Fruit fly (Drosophila melanogaster) whole organism, prepupa: Measurements from ENCODE around the gene CG14974.

Experiments used
- Blimp-1 ChIP-seq: fragments of 200-800 bp; sonication (Bioruptor generic); optimal IDR thresholded peaks from 3 replicates; lab custom pipeline; 2017; ENCODE audit warnings: missing biosample characterization, missing genetic modification characterization, mild to moderate bottlenecking, moderate library complexity, missing genetic modification reagents
- CG10631 ChIP-seq: fragments of 200-800 bp; sonication (Bioruptor generic); optimal IDR thresholded peaks from 2 replicates; lab custom pipeline; 2016; ENCODE audit warnings: missing biosample characterization, missing genetic modification characterization
- CG11294 ChIP-seq: fragments of 200-800 bp; sonication (Bioruptor generic); IDR thresholded peaks from 2 replicates; pipeline ENCODE4 v1.3.6; 2022; ENCODE audit warnings: missing biosample characterization, missing genetic modification characterization
- CG11902 ChIP-seq: fragments of 200-800 bp; sonication (Bioruptor generic); optimal IDR thresholded peaks from 3 replicates; lab custom pipeline; 2016; ENCODE audit warnings: missing biosample characterization, missing genetic modification characterization
- CG15336 ChIP-seq: fragments of 200-800 bp; sonication (Bioruptor generic); IDR thresholded peaks from 2 replicates; pipeline ENCODE4 v1.3.6; 2022; ENCODE audit warnings: missing biosample characterization, missing genetic modification characterization
- CG16779 ChIP-seq: fragments of 200-800 bp; sonication (Bioruptor generic); optimal IDR thresholded peaks from 3 replicates; lab custom pipeline; 2017; ENCODE audit warnings: missing biosample characterization, mild to moderate bottlenecking, missing genetic modification characterization
- CG3032 ChIP-seq: fragments of 200-800 bp; optimal IDR thresholded peaks from 2 replicates; lab custom pipeline; 2019; ENCODE audit warnings: missing biosample characterization, mild to moderate bottlenecking, missing genetic modification characterization, moderate library complexity
- CG34406 ChIP-seq: fragments of 200-800 bp; sonication (Bioruptor generic); optimal IDR thresholded peaks from 3 replicates; lab custom pipeline; 2016; ENCODE audit warnings: missing biosample characterization, missing genetic modification characterization
- CG3919 ChIP-seq: fragments of 200-800 bp; sonication (Bioruptor generic); optimal IDR thresholded peaks from 3 replicates; lab custom pipeline; 2016; ENCODE audit warnings: missing biosample characterization, missing genetic modification characterization
- CG4318 ChIP-seq: fragments of 200-800 bp; sonication (Bioruptor generic); optimal IDR thresholded peaks from 3 replicates; lab custom pipeline; 2017; ENCODE audit warnings: missing biosample characterization, mild to moderate bottlenecking, missing genetic modification characterization
- CG6163 ChIP-seq: fragments of 200-800 bp; sonication (Bioruptor generic); IDR thresholded peaks from 3 replicates; pipeline ENCODE4 v1.3.6; 2022; ENCODE audit warnings: missing biosample characterization, missing genetic modification characterization
- CG6276 ChIP-seq: fragments of 200-800 bp; sonication (Bioruptor generic); optimal IDR thresholded peaks from 2 replicates; lab custom pipeline; 2017; ENCODE audit warnings: missing biosample characterization, mild to moderate bottlenecking, missing genetic modification characterization
- CG6854 ChIP-seq: fragments of 200-800 bp; sonication (Bioruptor generic); optimal IDR thresholded peaks from 2 replicates; lab custom pipeline; 2017; ENCODE audit warnings: missing biosample characterization, mild to moderate bottlenecking, missing genetic modification characterization
- CG7368 ChIP-seq: fragments of 200-800 bp; sonication (Bioruptor generic); optimal IDR thresholded peaks from 3 replicates; lab custom pipeline; 2016; ENCODE audit warnings: missing biosample characterization, missing genetic modification characterization
- CG8319 ChIP-seq: fragments of 200-800 bp; sonication (Bioruptor generic); optimal IDR thresholded peaks from 3 replicates; lab custom pipeline; 2016; ENCODE audit warnings: missing biosample characterization, missing genetic modification characterization
- CG8632 ChIP-seq: fragments of 200-800 bp; sonication (Bioruptor generic); optimal IDR thresholded peaks from 3 replicates; lab custom pipeline; 2016; ENCODE audit warnings: missing biosample characterization, missing genetic modification characterization
- CG9139 ChIP-seq: fragments of 200-800 bp; sonication (Bioruptor generic); optimal IDR thresholded peaks from 3 replicates; lab custom pipeline; 2017; ENCODE audit warnings: missing biosample characterization, mild to moderate bottlenecking, missing genetic modification characterization
- Eip75B ChIP-seq: fragments of 200-800 bp; sonication (Bioruptor generic); optimal IDR thresholded peaks from 3 replicates; lab custom pipeline; 2016; ENCODE audit warnings: missing biosample characterization, missing genetic modification characterization
- Eip78C ChIP-seq: fragments of 200-800 bp; sonication (Bioruptor generic); peaks from one replicate; lab custom pipeline; 2016; ENCODE audit warnings: missing biosample characterization, missing genetic modification characterization
- Eip93F ChIP-seq: fragments of 200-800 bp; sonication (Bioruptor generic); optimal IDR thresholded peaks from 2 replicates; lab custom pipeline; 2016; ENCODE audit warnings: missing biosample characterization, mild to moderate bottlenecking, missing genetic modification characterization
- Ets21C ChIP-seq: fragments of 200-800 bp; sonication (Bioruptor generic); optimal IDR thresholded peaks from 3 replicates; lab custom pipeline; 2016; ENCODE audit warnings: missing biosample characterization, missing genetic modification characterization
- Ets96B ChIP-seq: fragments of 200-800 bp; optimal IDR thresholded peaks from 2 replicates; lab custom pipeline; 2019; ENCODE audit warnings: missing biosample characterization, mild to moderate bottlenecking, missing genetic modification characterization, moderate library complexity
- Hr38 ChIP-seq: sonication (Bioruptor generic); optimal IDR thresholded peaks from 2 replicates; lab custom pipeline; 2016; ENCODE audit warnings: missing biosample characterization, missing genetic modification characterization
- Hr4 ChIP-seq: fragments of 200-800 bp; sonication (Bioruptor generic); optimal IDR thresholded peaks from 3 replicates; lab custom pipeline; 2016; ENCODE audit warnings: missing biosample characterization, missing genetic modification characterization
- Met ChIP-seq: fragments of 200-800 bp; sonication (Bioruptor generic); optimal IDR thresholded peaks from 3 replicates; lab custom pipeline; 2016; ENCODE audit warnings: missing biosample characterization, missing genetic modification characterization
- OdsH ChIP-seq: fragments of 200-800 bp; sonication (Bioruptor generic); optimal IDR thresholded peaks from 3 replicates; lab custom pipeline; 2016; ENCODE audit warnings: missing biosample characterization, missing genetic modification characterization
- Smox ChIP-seq: fragments of 200-800 bp; sonication (Bioruptor generic); optimal IDR thresholded peaks from 3 replicates; lab custom pipeline; 2016; ENCODE audit warnings: missing biosample characterization, missing genetic modification characterization
- Sox102F ChIP-seq: fragments of 200-800 bp; sonication (Bioruptor generic); optimal IDR thresholded peaks from 2 replicates; lab custom pipeline; 2016; ENCODE audit warnings: missing biosample characterization, mild to moderate bottlenecking, missing genetic modification characterization
- Sox15 ChIP-seq: fragments of 200-800 bp; sonication (Bioruptor generic); optimal IDR thresholded peaks from 3 replicates; lab custom pipeline; 2016; ENCODE audit warnings: missing biosample characterization, missing genetic modification characterization
- achi ChIP-seq: fragments of 200-800 bp; sonication (Bioruptor generic); optimal IDR thresholded peaks from 3 replicates; lab custom pipeline; 2016; ENCODE audit warnings: missing biosample characterization, missing genetic modification characterization
- acj6 ChIP-seq: fragments of 200-800 bp; sonication (Bioruptor generic); optimal IDR thresholded peaks from 3 replicates; lab custom pipeline; 2016; ENCODE audit warnings: missing biosample characterization, missing genetic modification characterization
- cyc ChIP-seq: fragments of 200-800 bp; sonication (Bioruptor generic); optimal IDR thresholded peaks from 3 replicates; lab custom pipeline; 2016; ENCODE audit warnings: missing biosample characterization, missing genetic modification characterization
- dac ChIP-seq: fragments of 200-800 bp; sonication (Bioruptor generic); optimal IDR thresholded peaks from 2 replicates; lab custom pipeline; 2017; ENCODE audit warnings: missing biosample characterization, mild to moderate bottlenecking, missing genetic modification characterization
- dsx ChIP-seq: fragments of 200-800 bp; optimal IDR thresholded peaks from 3 replicates; lab custom pipeline; 2019; ENCODE audit warnings: missing biosample characterization, mild to moderate bottlenecking, missing genetic modification characterization, moderate library complexity; ENCODE audit not compliant: poor library complexity, severe bottlenecking
- eg ChIP-seq: fragments of 200-800 bp; sonication (Bioruptor generic); IDR thresholded peaks from 3 replicates; pipeline ENCODE4 v1.3.6; 2022; ENCODE audit warnings: missing biosample characterization, missing genetic modification characterization
- esn ChIP-seq: fragments of 200-800 bp; sonication (Bioruptor generic); optimal IDR thresholded peaks from 2 replicates; lab custom pipeline; 2016; ENCODE audit warnings: missing biosample characterization, mild to moderate bottlenecking, missing genetic modification characterization, moderate library complexity
- fd85E ChIP-seq: fragments of 200-800 bp; sonication (Bioruptor generic); optimal IDR thresholded peaks from 3 replicates; lab custom pipeline; 2016; ENCODE audit warnings: missing biosample characterization, missing genetic modification characterization
- fkh ChIP-seq: fragments of 200-800 bp; sonication (Bioruptor generic); optimal IDR thresholded peaks from 3 replicates; lab custom pipeline; 2017; ENCODE audit warnings: missing biosample characterization, mild to moderate bottlenecking, missing genetic modification characterization, moderate library complexity
- lz ChIP-seq: fragments of 200-800 bp; sonication (Bioruptor generic); optimal IDR thresholded peaks from 3 replicates; lab custom pipeline; 2016; ENCODE audit warnings: missing biosample characterization, missing genetic modification characterization
- pdm3 ChIP-seq: fragments of 200-800 bp; sonication (Bioruptor generic); optimal IDR thresholded peaks from 3 replicates; lab custom pipeline; 2016; ENCODE audit warnings: missing biosample characterization, missing genetic modification characterization
- salr ChIP-seq, 2 experiments: fragments of 200-800 bp; sonication (Bioruptor generic); optimal IDR thresholded peaks; 3 replicates each; lab custom pipeline; 2016 to 2018; ENCODE audit warnings: missing biosample characterization in 2 of 2, missing genetic modification characterization in 2 of 2, mild to moderate bottlenecking in 1 of 2
- spab ChIP-seq: fragments of 200-800 bp; sonication (Bioruptor generic); optimal IDR thresholded peaks from 2 replicates; lab custom pipeline; 2017; ENCODE audit warnings: missing biosample characterization, mild to moderate bottlenecking, missing genetic modification characterization, missing genetic modification reagents
- ss ChIP-seq, 2 experiments: fragments of 200-800 bp; sonication (Bioruptor generic); optimal IDR thresholded peaks; 2 replicates in 1 of 2; 3 replicates in 1 of 2; lab custom pipeline; 2017 to 2018; ENCODE audit warnings: mild to moderate bottlenecking in 2 of 2, missing biosample characterization in 2 of 2, missing genetic modification characterization in 2 of 2, moderate library complexity in 1 of 2
- svp ChIP-seq: fragments of 200-800 bp; sonication (Bioruptor generic); peaks from one replicate; lab custom pipeline; 2016; ENCODE audit warnings: missing biosample characterization, missing genetic modification characterization
- topi ChIP-seq: fragments of 200-800 bp; sonication (Bioruptor generic); optimal IDR thresholded peaks from 3 replicates; lab custom pipeline; 2016; ENCODE audit warnings: missing biosample characterization, missing genetic modification characterization
- vri ChIP-seq: fragments of 200-800 bp; sonication (Bioruptor generic); optimal IDR thresholded peaks from 3 replicates; lab custom pipeline; 2016; ENCODE audit warnings: missing biosample characterization, mild to moderate bottlenecking, missing genetic modification characterization

Gene CG14974

DNA sequence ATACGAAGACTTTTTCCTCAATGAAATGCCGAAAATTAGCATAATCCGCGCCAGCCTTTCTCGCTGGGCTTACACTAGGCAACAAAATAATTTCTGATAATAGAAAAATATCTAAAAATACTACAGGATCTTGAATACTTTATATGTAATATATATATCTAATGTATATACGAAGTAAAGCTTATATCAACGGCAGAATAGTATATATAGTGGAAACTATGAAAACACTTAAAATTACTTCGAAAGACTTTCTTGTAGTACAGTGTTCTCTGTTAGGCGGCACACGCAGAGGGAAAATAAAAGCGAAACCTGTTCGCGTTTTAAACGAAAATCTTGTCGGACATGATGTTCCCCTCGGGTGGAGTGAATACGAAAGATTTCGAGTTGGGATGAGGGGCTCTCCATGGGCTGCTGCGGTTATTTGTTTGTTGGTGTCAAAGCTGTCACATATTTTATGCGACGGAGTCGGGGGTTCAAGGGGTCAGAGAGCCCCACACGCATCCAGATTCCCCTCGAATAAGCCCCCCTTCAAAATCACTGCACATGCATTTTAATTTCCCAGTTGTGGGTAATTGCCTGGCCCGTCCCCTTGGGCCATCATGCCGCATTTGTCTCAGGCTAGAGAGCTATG, 13.4 kb upstream of the CG14974 start (continued):
- TF ChIP-seq CG8632 (GFP tag; lab: Kevin White, UChicago) (peak; percentile 64), CG7368 (peak; percentile 26), salr (GFP tag; optimal IDR thresholded peaks at IDR 0.05; lab: Kevin White, UChicago) (peak in 1 of 2 experiments; percentile 39), Smox (GFP tag; lab: Kevin White, UChicago) (peak; percentile 37), CG4318 (GFP tag; lab: Kevin White, UChicago) (peak; percentile 34), CG11902 (GFP tag; lab: Kevin White, UChicago) (no peak), CG6276 (GFP tag; lab: Kevin White, UChicago) (peak; percentile 79), Sox102F (GFP tag; lab: Kevin White, UChicago) (peak; percentile 45), cyc (GFP tag; lab: Kevin White, UChicago) (peak; percentile 7), Ets96B (tag; lab: Kevin White, UChicago) (peak; percentile 80), CG8319 (GFP tag; lab: Kevin White, UChicago) (peak; percentile 39), Sox15 (GFP tag; lab: Kevin White, UChicago) (no peak), fd85E (GFP tag; lab: Kevin White, UChicago) (no peak), CG11294 (0 out of 2 replicates have a peak, but pooled peaks have one; percentile 18), CG9139 (GFP tag; lab: Kevin White, UChicago) (peak; percentile 32)
- TF ChIP-seq, all 60 proteins: peak for 49

DNA sequence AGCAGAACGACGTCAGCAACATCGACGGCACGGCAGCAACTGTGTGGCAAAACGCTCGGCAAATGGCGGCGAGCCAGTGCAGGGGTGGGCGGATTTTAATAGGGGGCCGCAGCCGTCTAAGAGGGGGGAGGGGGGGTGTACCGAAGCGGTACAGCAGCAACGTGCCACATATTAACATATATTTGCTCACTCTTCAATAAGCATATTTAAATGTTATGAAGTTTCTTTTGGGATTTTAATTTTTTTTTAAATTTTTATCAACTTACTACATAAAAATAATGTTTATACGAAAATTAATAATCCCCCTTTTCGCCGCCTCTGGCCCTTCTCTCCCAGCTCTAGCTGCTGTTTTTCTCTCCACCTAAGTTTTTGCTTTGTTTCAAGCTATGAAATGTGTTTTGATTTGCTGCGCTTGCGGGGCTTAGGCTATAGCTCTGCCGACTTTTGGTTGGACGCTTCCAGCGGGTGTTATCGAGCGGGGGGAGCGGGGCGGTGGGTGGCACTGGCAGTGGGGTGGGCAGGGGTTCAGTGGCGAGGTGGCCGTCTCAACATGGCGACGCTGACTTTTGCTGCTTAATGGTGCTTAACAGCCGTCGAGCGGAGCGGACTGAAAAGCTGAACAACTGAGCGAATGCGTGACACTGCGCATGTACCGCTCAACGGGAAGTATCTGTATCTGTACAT, 11.8 kb upstream of the CG14974 start:
- TF ChIP-seq CG16779 (tag; lab: Kevin White, UChicago) (peak; percentile 27), Hr4 (GFP tag; lab: Kevin White, UChicago) (peak; percentile 30), svp (GFP tag; lab: Kevin White, UChicago) (no peak), esn (GFP tag; lab: Kevin White, UChicago) (no peak), CG6854 (no peak), CG8632 (GFP tag; lab: Kevin White, UChicago) (peak; percentile 45), fkh (GFP tag; lab: Kevin White, UChicago) (peak; percentile 11), CG10631 (GFP tag; lab: Kevin White, UChicago) (peak; percentile 54), vri (GFP tag; lab: Kevin White, UChicago) (no peak), cyc (GFP tag; lab: Kevin White, UChicago) (no peak), ss (GFP tag; optimal IDR thresholded peaks at IDR 0.05; lab: Kevin White, UChicago) (peak; percentile 37 to 71), fd85E (GFP tag; lab: Kevin White, UChicago) (no peak), salr (GFP tag; optimal IDR thresholded peaks at IDR 0.05; lab: Kevin White, UChicago) (peak; percentile 37 to 49), CG15336 (GFP tag; lab: Robert Waterston, UW) (peak; percentile 90), Sox102F (GFP tag; lab: Kevin White, UChicago) (no peak), CG8319 (GFP tag; lab: Kevin White, UChicago) (no peak), Met (GFP tag; lab: Kevin White, UChicago) (no peak), spab (GFP tag; lab: Kevin White, UChicago) (peak; percentile 60), Eip75B (GFP tag; lab: Kevin White, UChicago) (no peak), lz (GFP tag; lab: Kevin White, UChicago) (no peak), CG3032 (tag; lab: Kevin White, UChicago) (peak; percentile 48), CG11294 (peak; percentile 88), Eip78C (GFP tag; lab: Kevin White, UChicago) (peak; percentile 20), CG7368 (no peak), Hr38 (GFP tag; lab: Kevin White, UChicago) (no peak), CG6163 (GFP tag; lab: Robert Waterston, UW) (peak; percentile 78), dsx (GFP tag; lab: Kevin White, UChicago) (peak; percentile 40), Blimp-1 (GFP tag; lab: Kevin White, UChicago) (no peak), CG4318 (GFP tag; lab: Kevin White, UChicago) (peak; percentile 83), Eip93F (GFP tag; lab: Kevin White, UChicago) (no peak), CG3919 (peak; percentile 58), OdsH (GFP tag; lab: Kevin White, UChicago) (peak; percentile 74), eg (peak; percentile 87), Ets21C (GFP tag; lab: Kevin White, UChicago) (no peak), pdm3 (no peak), topi (no peak), acj6 (GFP tag; lab: Kevin White, UChicago) (peak; percentile 67), dac (GFP tag; lab: Kevin White, UChicago) (peak; percentile 84), CG6276 (GFP tag; lab: Kevin White, UChicago) (peak; percentile 74), CG34406 (peak; percentile 47), achi (GFP tag; lab: Kevin White, UChicago) (peak; percentile 70), CG11902 (GFP tag; lab: Kevin White, UChicago) (peak; percentile 10)
